Fruit fly (Drosophila melanogaster): Measurements from ENCODE around the gene SdhD.

SdhD gene

dm6 chr3R:23724843-23725506 lies 35.4 kb downstream of the SdhD start (continued):
- TF ChIP-seq Antp (GFP tag; optimal IDR thresholded peaks at IDR 0.05): no peak
- no peak for TF ChIP-seq Xbp1 (GFP tag; optimal IDR thresholded peaks at IDR 0.05)
- no peak for TF ChIP-seq vfl (GFP tag; optimal IDR thresholded peaks at IDR 0.05)
- TF ChIP-seq CG12104 (GFP tag; optimal IDR thresholded peaks at IDR 0.05): no peak
- TF ChIP-seq Doc2 (GFP tag; IDR thresholded peaks at IDR 0.05): no peak
- no peak for TF ChIP-seq salm (tag; optimal IDR thresholded peaks at IDR 0.05)
- no peak for TF ChIP-seq Hr78 (GFP tag; optimal IDR thresholded peaks at IDR 0.05)
- no peak for TF ChIP-seq MBD-R2 (GFP tag; IDR thresholded peaks at IDR 0.05)
- no peak for TF ChIP-seq CG6683 (GFP tag; optimal IDR thresholded peaks at IDR 0.05)
- no peak for TF ChIP-seq usp (GFP tag; optimal IDR thresholded peaks at IDR 0.05)
- no peak for TF ChIP-seq TFAM (GFP tag; optimal IDR thresholded peaks at IDR 0.05)
- TF ChIP-seq HmgZ (tag; optimal IDR thresholded peaks at IDR 0.05): peak; percentile 2
- no peak for TF ChIP-seq ci (GFP tag; IDR thresholded peaks at IDR 0.05)
- no peak for TF ChIP-seq pita (GFP tag; optimal IDR thresholded peaks at IDR 0.05)
- no peak for TF ChIP-seq Blimp-1 (GFP tag; optimal IDR thresholded peaks at IDR 0.05)
- TF ChIP-seq tap (tag; optimal IDR thresholded peaks at IDR 0.05): no peak
- TF ChIP-seq Awh (GFP tag; IDR thresholded peaks at IDR 0.05): no peak
- TF ChIP-seq CG15269 (tag; optimal IDR thresholded peaks at IDR 0.05): no peak
- TF ChIP-seq GATAe (GFP tag; conservative IDR thresholded peaks at IDR 0.05): peak; percentile 87
- no peak for TF ChIP-seq Sox102F (GFP tag; optimal IDR thresholded peaks at IDR 0.05)
- TF ChIP-seq Atf3 (GFP tag; optimal IDR thresholded peaks at IDR 0.05): no peak
- TF ChIP-seq Sry-δ (GFP tag; optimal IDR thresholded peaks at IDR 0.05): no peak
- TF ChIP-seq CG17912 (GFP tag; optimal IDR thresholded peaks at IDR 0.05): no peak
- no peak for TF ChIP-seq CG32772 (GFP tag; IDR thresholded peaks at IDR 0.05)
- TF ChIP-seq slp2 (GFP tag; optimal IDR thresholded peaks at IDR 0.05): no peak
- TF ChIP-seq pfk (GFP tag; optimal IDR thresholded peaks at IDR 0.05): no peak
- no peak for TF ChIP-seq MESR4 (GFP tag; optimal IDR thresholded peaks at IDR 0.05)
- no peak for TF ChIP-seq HLH4C (GFP tag; IDR thresholded peaks at IDR 0.05; ENCODE audit: partially characterized antibody)
- peak; percentile 99 for TF ChIP-seq exex (tag; optimal IDR thresholded peaks at IDR 0.05)
- TF ChIP-seq CG31441 (GFP tag; IDR thresholded peaks at IDR 0.05): no peak
- no peak for TF ChIP-seq CG14441 (GFP tag; IDR thresholded peaks at IDR 0.05)
- TF ChIP-seq Dref (GFP tag; IDR thresholded peaks at IDR 0.05): no peak
- no peak for TF ChIP-seq CG16815 (GFP tag; optimal IDR thresholded peaks at IDR 0.05)
- TF ChIP-seq tin (GFP tag; optimal IDR thresholded peaks at IDR 0.05): no peak
- no peak for TF ChIP-seq CG15601 (tag; optimal IDR thresholded peaks at IDR 0.05)
- no peak for TF ChIP-seq CG12219 (GFP tag; optimal IDR thresholded peaks at IDR 0.05)
- TF ChIP-seq CG31224 (GFP tag; IDR thresholded peaks at IDR 0.05): no peak
- TF ChIP-seq grn (GFP tag; optimal IDR thresholded peaks at IDR 0.05): peak; percentile 73
- no peak for TF ChIP-seq CG10462 (GFP tag; optimal IDR thresholded peaks at IDR 0.05)
- no peak for TF ChIP-seq NFAT (GFP tag; IDR thresholded peaks at IDR 0.05)
- no peak for TF ChIP-seq chn (GFP tag; optimal IDR thresholded peaks at IDR 0.05)
- TF ChIP-seq CG10321 (GFP tag; IDR thresholded peaks at IDR 0.05): no peak
- no peak for TF ChIP-seq CG11504 (tag; optimal IDR thresholded peaks at IDR 0.05)
- TF ChIP-seq hbn (GFP tag; IDR thresholded peaks at IDR 0.05; ENCODE audit: partially characterized antibody): no peak
- no peak for TF ChIP-seq lola (GFP tag; optimal IDR thresholded peaks at IDR 0.05)
- peak; percentile 97 for TF ChIP-seq sug (tag; optimal IDR thresholded peaks at IDR 0.05)
- no peak for TF ChIP-seq Myb (GFP tag; optimal IDR thresholded peaks at IDR 0.05)
- 0 out of 3 replicates have a peak, but pooled peaks have one; percentile 16 for TF ChIP-seq row (GFP tag; IDR thresholded peaks at IDR 0.05)
- no peak for TF ChIP-seq kay (GFP tag; optimal IDR thresholded peaks at IDR 0.05)
- TF ChIP-seq Trl (optimal IDR thresholded peaks at IDR 0.05): no peak
- TF ChIP-seq Trl (GFP tag; optimal IDR thresholded peaks at IDR 0.05): no peak

All from whole organism, embryonic.